Fruit fly (Drosophila melanogaster): ENCODE measurements around the gene His2Av.
A peak's percentile ranks its signal among the peaks of the same experiment; 100 is the strongest.

Gene His2Av

dm6 chr3R:26859228-26859627 lies 7.5 kb upstream of the His2Av start (continued):
- TF ChIP-seq eyg (GFP tag; optimal IDR thresholded peaks at IDR 0.05) (no peak), Antp (GFP tag; optimal IDR thresholded peaks at IDR 0.05) (peak; percentile 72), pros (GFP tag; optimal IDR thresholded peaks at IDR 0.05) (no peak), CG11696 (GFP tag; IDR thresholded peaks at IDR 0.05) (no peak), CG11723 (GFP tag; optimal IDR thresholded peaks at IDR 0.05) (no peak), Rfx (GFP tag; IDR thresholded peaks at IDR 0.05) (peak; percentile 61), kay (GFP tag; optimal IDR thresholded peaks at IDR 0.05) (no peak), Hr3 (GFP tag; optimal IDR thresholded peaks at IDR 0.05) (no peak), CG8765 (GFP tag; IDR thresholded peaks at IDR 0.05) (no peak), PHDP (tag; optimal IDR thresholded peaks at IDR 0.05) (peak; percentile 27), Pdp1 (GFP tag; optimal IDR thresholded peaks at IDR 0.05) (peak in 1 of 2 experiments; percentile 66), CG13775 (GFP tag; optimal IDR thresholded peaks at IDR 0.05) (no peak), bab2 (GFP tag; optimal IDR thresholded peaks at IDR 0.05) (peak; percentile 22), Usf (GFP tag; optimal IDR thresholded peaks at IDR 0.05) (no peak), ewg (GFP tag; optimal IDR thresholded peaks at IDR 0.05) (peak; percentile 9), CG10654 (GFP tag; optimal IDR thresholded peaks at IDR 0.05) (no peak), CG31388 (GFP tag; optimal IDR thresholded peaks at IDR 0.05) (no peak), sd (tag; optimal IDR thresholded peaks at IDR 0.05) (no peak), Sry-δ (GFP tag; optimal IDR thresholded peaks at IDR 0.05) (no peak), chn (GFP tag; optimal IDR thresholded peaks at IDR 0.05) (no peak), tup (GFP tag; optimal IDR thresholded peaks at IDR 0.05) (no peak), cwo (GFP tag; optimal IDR thresholded peaks at IDR 0.05) (peak; percentile 22), Hey (tag; optimal IDR thresholded peaks at IDR 0.05) (no peak), CG7928 (GFP tag; optimal IDR thresholded peaks at IDR 0.05) (no peak), CG32772 (GFP tag; IDR thresholded peaks at IDR 0.05) (0 out of 2 replicates have a peak, but pooled peaks have one; percentile 40), cg (GFP tag; optimal IDR thresholded peaks at IDR 0.05) (no peak), CG3407 (GFP tag; optimal IDR thresholded peaks at IDR 0.05) (no peak), Mad (GFP tag; optimal IDR thresholded peaks at IDR 0.05) (no peak), pan (optimal IDR thresholded peaks at IDR 0.05) (no peak), pan (GFP tag; optimal IDR thresholded peaks at IDR 0.05 in 1 of 2, IDR thresholded peaks at IDR 0.05 in 1 of 2) (peak in 1 of 2 experiments; percentile 71), ERR (GFP tag; optimal IDR thresholded peaks at IDR 0.05) (peak; percentile 70), CG2889 (GFP tag; IDR thresholded peaks at IDR 0.05) (no peak), CG2712 (tag; optimal IDR thresholded peaks at IDR 0.05) (peak; percentile 77), croc (GFP tag; conservative IDR thresholded peaks at IDR 0.05) (no peak; the same call in 2 of the 3 replicates), Bteb2 (GFP tag; optimal IDR thresholded peaks at IDR 0.05) (no peak), CG14441 (GFP tag; IDR thresholded peaks at IDR 0.05) (no peak), cas (GFP tag; IDR thresholded peaks at IDR 0.05) (0 out of 2 replicates have a peak, but pooled peaks have one; percentile 34), gt (GFP tag; IDR thresholded peaks at IDR 0.05) (no peak), Atf3 (GFP tag; optimal IDR thresholded peaks at IDR 0.05) (no peak), Neu2 (GFP tag; optimal IDR thresholded peaks at IDR 0.05; ENCODE audit: borderline replicate concordance) (no peak), psq (GFP tag; optimal IDR thresholded peaks at IDR 0.05) (no peak), nom (GFP tag; optimal IDR thresholded peaks at IDR 0.05) (no peak), CG11085 (GFP tag; IDR thresholded peaks at IDR 0.05) (peak; percentile 48; the same call in 1 of the 2 replicates), ttk (GFP tag; IDR thresholded peaks at IDR 0.05) (0 out of 2 replicates have a peak, but pooled peaks have one; percentile 38), CG8089 (GFP tag; optimal IDR thresholded peaks at IDR 0.05) (no peak), Doc3 (GFP tag; IDR thresholded peaks at IDR 0.05; ENCODE audit: partially characterized antibody) (no peak), CG13287 (GFP tag; IDR thresholded peaks at IDR 0.05; ENCODE audit: partially characterized antibody) (no peak), CG10274 (GFP tag; optimal IDR thresholded peaks at IDR 0.05) (no peak), kni (GFP tag; optimal IDR thresholded peaks at IDR 0.05) (no peak), corto (GFP tag; optimal IDR thresholded peaks at IDR 0.05) (no peak), ems (GFP tag; optimal IDR thresholded peaks at IDR 0.05) (no peak)
